Worm (Caenorhabditis elegans) whole organism, L4 larva: ENCODE data around the gene srx-4.

Experiments
- D1046.2 ChIP-seq: fragments of 200-800 bp; sonication (Bioruptor generic); IDR thresholded peaks from 2 replicates; pipeline ENCODE4 v1.3.6; 2022; ENCODE audit warnings: missing genetic modification characterization, missing compliant biosample characterization
- F26F4.8 ChIP-seq: fragments of 200-800 bp; sonication (Bioruptor generic); conservative IDR thresholded peaks from 2 replicates; pipeline ENCODE4 v1.3.6; 2022; ENCODE audit warnings: missing genetic modification characterization, missing compliant biosample characterization
- F44E2.7 ChIP-seq: fragments of 200-800 bp; sonication (Bioruptor generic); IDR thresholded peaks from 2 replicates; pipeline ENCODE4 v2.1.2; 2022; ENCODE audit warnings: missing genetic modification characterization, missing compliant biosample characterization
- F49E8.2 ChIP-seq: sonication (generic microtip); optimal IDR thresholded peaks from 2 replicates; lab custom pipeline; 2016; ENCODE audit warnings: missing compliant biosample characterization, mild to moderate bottlenecking, missing genetic modification characterization, borderline replicate concordance
- T20F7.1 ChIP-seq: fragments of 200-800 bp; sonication (Bioruptor generic); optimal IDR thresholded peaks from 2 replicates; lab custom pipeline; 2018; ENCODE audit warnings: mild to moderate bottlenecking, missing genetic modification characterization, missing compliant biosample characterization
- Y105C5A.15 ChIP-seq: fragments of 200-800 bp; sonication (Bioruptor generic); IDR thresholded peaks from 2 replicates; pipeline ENCODE4 v1.3.6; 2022; ENCODE audit warnings: missing genetic modification characterization, missing compliant biosample characterization
- Y5F2A.4 ChIP-seq: fragments of 200-800 bp; sonication (Bioruptor generic); optimal IDR thresholded peaks from 2 replicates; lab custom pipeline; 2018; ENCODE audit warnings: mild to moderate bottlenecking, missing genetic modification characterization, missing compliant biosample characterization
- arid-1 ChIP-seq: fragments of 200-800 bp; sonication (Bioruptor generic); conservative IDR thresholded peaks from 2 replicates; pipeline ENCODE4 v1.3.6; 2022; ENCODE audit warnings: missing genetic modification reagents, missing genetic modification characterization, missing compliant biosample characterization
- attf-4 ChIP-seq: sonication (generic microtip); optimal IDR thresholded peaks from 3 replicates; lab custom pipeline; 2017; ENCODE audit warnings: missing biosample characterization, missing genetic modification characterization
- ceh-20 ChIP-seq: fragments of 200-800 bp; sonication (Bioruptor generic); IDR thresholded peaks from 2 replicates; pipeline ENCODE4 v1.3.6; 2022; ENCODE audit warnings: missing genetic modification reagents, missing genetic modification characterization, missing compliant biosample characterization
- ceh-32 ChIP-seq: sonication (generic microtip); optimal IDR thresholded peaks from 2 replicates; lab custom pipeline; 2016; ENCODE audit warnings: mild to moderate bottlenecking, missing genetic modification characterization, missing compliant biosample characterization; ENCODE audit not compliant: poor library complexity
- ceh-62 ChIP-seq: sonication (generic microtip); optimal IDR thresholded peaks from 2 replicates; lab custom pipeline; 2017; ENCODE audit warnings: missing biosample characterization, missing genetic modification characterization
- cey-2 ChIP-seq: sonication (generic microtip); optimal IDR thresholded peaks from 3 replicates; lab custom pipeline; 2017; ENCODE audit warnings: missing genetic modification characterization, mild to moderate bottlenecking, missing compliant biosample characterization, antibody characterized with exemption, borderline replicate concordance; ENCODE audit not compliant: insufficient read depth
- daf-12 ChIP-seq: fragments of 150-350 bp; optimal IDR thresholded peaks from 2 replicates; lab custom pipeline; 2014; ENCODE audit warnings: missing biosample characterization, missing genetic modification reagents, missing genetic modification characterization
- daf-16 ChIP-seq, 3 experiments: sonication (generic microtip); optimal IDR thresholded peaks; 2 replicates each; lab custom pipeline; 2016 to 2017; ENCODE audit warnings: missing genetic modification characterization in 3 of 3, missing genetic modification reagents in 3 of 3, mild to moderate bottlenecking in 2 of 3, missing compliant biosample characterization in 2 of 3, missing biosample characterization in 1 of 3, moderate library complexity in 1 of 3
- daf-19 ChIP-seq: fragments of 200-800 bp; sonication (Bioruptor generic); conservative IDR thresholded peaks from 2 replicates; pipeline ENCODE4 v1.3.6; 2022; ENCODE audit warnings: missing genetic modification characterization, missing compliant biosample characterization
- dmd-9 ChIP-seq: fragments of 200-800 bp; sonication (Bioruptor generic); IDR thresholded peaks from 2 replicates; pipeline ENCODE4 v1.3.6; 2022; ENCODE audit warnings: missing genetic modification reagents, missing genetic modification characterization, missing compliant biosample characterization
- dpl-1 ChIP-seq: fragments of 150-350 bp; optimal IDR thresholded peaks from 2 replicates; lab custom pipeline; 2014; ENCODE audit warnings: missing biosample characterization, missing genetic modification reagents, missing genetic modification characterization
- dve-1 ChIP-seq: sonication (generic microtip); optimal IDR thresholded peaks from 2 replicates; lab custom pipeline; 2017; ENCODE audit warnings: antibody characterized with exemption, mild to moderate bottlenecking, missing genetic modification characterization, missing compliant biosample characterization; ENCODE audit not compliant: insufficient read depth
- egl-43 ChIP-seq: fragments of 200-800 bp; sonication (Bioruptor generic); IDR thresholded peaks from 2 replicates; pipeline ENCODE4 v1.3.6; 2022; ENCODE audit warnings: missing genetic modification reagents, missing genetic modification characterization, missing compliant biosample characterization
- fos-1 ChIP-seq: fragments of 150-350 bp; optimal IDR thresholded peaks from 2 replicates; lab custom pipeline; 2014; ENCODE audit warnings: missing biosample characterization, missing genetic modification characterization
- gei-8 ChIP-seq: fragments of 200-800 bp; sonication (Bioruptor generic); optimal IDR thresholded peaks from 2 replicates; lab custom pipeline; 2018; ENCODE audit warnings: mild to moderate bottlenecking, missing genetic modification characterization, missing compliant biosample characterization
- hif-1 ChIP-seq, 2 experiments: sonication (generic microtip); optimal IDR thresholded peaks; 2 replicates each; lab custom pipeline; 2016 to 2017; ENCODE audit warnings: missing compliant biosample characterization in 2 of 2, missing genetic modification characterization in 2 of 2, missing genetic modification reagents in 2 of 2, missing genotype in 2 of 2, mild to moderate bottlenecking in 1 of 2
- lim-7 ChIP-seq: fragments of 200-800 bp; sonication (Bioruptor generic); IDR thresholded peaks from 2 replicates; pipeline ENCODE4 v1.3.6; 2022; ENCODE audit warnings: missing genetic modification characterization, missing compliant biosample characterization
- lin-13 ChIP-seq: fragments of 150-350 bp; optimal IDR thresholded peaks from 2 replicates; lab custom pipeline; 2014; ENCODE audit warnings: missing biosample characterization, missing genetic modification reagents, missing genetic modification characterization
- lin-15B ChIP-seq: fragments of 150-350 bp; sonication (generic microtip); optimal IDR thresholded peaks from 3 replicates; lab custom pipeline; 2014; ENCODE audit warnings: missing biosample characterization, missing genetic modification characterization
- lsy-2 ChIP-seq, 2 experiments: fragments of 150-350 bp in 1 of 2; sonication (generic microtip) in 1 of 2; optimal IDR thresholded peaks; 2 replicates each; lab custom pipeline; 2014 to 2017; ENCODE audit warnings: missing biosample characterization in 2 of 2, missing genetic modification characterization in 2 of 2
- madf-5 ChIP-seq, 2 experiments: fragments of 200-800 bp; sonication (Bioruptor generic); IDR thresholded peaks; 2 replicates each; pipeline ENCODE4 v1.3.6; 2022; ENCODE audit warnings: missing compliant biosample characterization in 2 of 2, missing genetic modification characterization in 2 of 2
- mdt-29 ChIP-seq: fragments of 200-800 bp; sonication (Bioruptor generic); IDR thresholded peaks from 2 replicates; pipeline ENCODE4 v1.3.6; 2022; ENCODE audit warnings: missing genetic modification reagents, missing genetic modification characterization, missing compliant biosample characterization
- mes-2 ChIP-seq: sonication (generic microtip); optimal IDR thresholded peaks from 2 replicates; lab custom pipeline; 2016; ENCODE audit warnings: missing genotype, mild to moderate bottlenecking, missing genetic modification characterization, missing compliant biosample characterization; ENCODE audit not compliant: poor library complexity, severe bottlenecking
- nhr-102 ChIP-seq: sonication (generic microtip); optimal IDR thresholded peaks from 2 replicates; lab custom pipeline; 2016; ENCODE audit warnings: mild to moderate bottlenecking, missing genetic modification characterization, moderate library complexity, missing compliant biosample characterization
- nhr-25 ChIP-seq: sonication (generic microtip); optimal IDR thresholded peaks from 2 replicates; lab custom pipeline; 2017; ENCODE audit warnings: missing genetic modification characterization, mild to moderate bottlenecking, missing compliant biosample characterization, antibody characterized with exemption, moderate library complexity, borderline replicate concordance; ENCODE audit not compliant: insufficient read depth
- nhr-28 ChIP-seq: fragments of 150-350 bp; optimal IDR thresholded peaks from 2 replicates; lab custom pipeline; 2014; ENCODE audit warnings: missing biosample characterization, missing genetic modification characterization
- nhr-41 ChIP-seq: fragments of 200-800 bp; sonication (Bioruptor generic); IDR thresholded peaks from 2 replicates; pipeline ENCODE4 v1.3.6; 2022; ENCODE audit warnings: missing genetic modification reagents, missing genetic modification characterization, missing compliant biosample characterization
- nhr-48 ChIP-seq: sonication (generic microtip); optimal IDR thresholded peaks from 2 replicates; lab custom pipeline; 2016; ENCODE audit warnings: mild to moderate bottlenecking, missing genetic modification characterization, missing compliant biosample characterization
- nhr-76 ChIP-seq: fragments of 150-350 bp; optimal IDR thresholded peaks from 2 replicates; lab custom pipeline; 2014; ENCODE audit warnings: missing biosample characterization, missing genetic modification characterization
- nhr-77 ChIP-seq: fragments of 150-350 bp; optimal IDR thresholded peaks from 2 replicates; lab custom pipeline; 2014; ENCODE audit warnings: missing biosample characterization, missing genetic modification characterization
- pha-4 ChIP-seq, 2 experiments: fragments of 150-350 bp in 1 of 2; fragments of 200-800 bp in 1 of 2; sonication (Bioruptor generic) in 1 of 2; IDR thresholded peaks in 1 of 2; optimal IDR thresholded peaks in 1 of 2; 2 replicates each; pipeline versions ENCODE4 v1.3.6 to Lab custom; 2014 to 2022; ENCODE audit warnings: missing genetic modification characterization in 2 of 2, missing genetic modification reagents in 2 of 2, missing biosample characterization in 1 of 2, missing compliant biosample characterization in 1 of 2
- rbr-2 ChIP-seq: sonication (generic microtip); optimal IDR thresholded peaks from 2 replicates; lab custom pipeline; 2016; ENCODE audit warnings: missing genotype, missing genetic modification characterization, missing compliant biosample characterization
- saeg-2 ChIP-seq: fragments of 200-800 bp; sonication (Bioruptor generic); IDR thresholded peaks from 2 replicates; pipeline ENCODE4 v1.3.6; 2022; ENCODE audit warnings: missing genetic modification reagents, missing genetic modification characterization, missing compliant biosample characterization
- snpc-4 ChIP-seq: fragments of 150-350 bp; optimal IDR thresholded peaks from 2 replicates; lab custom pipeline; 2014; ENCODE audit warnings: missing biosample characterization, missing genetic modification characterization
- spr-1 ChIP-seq: sonication (generic microtip); optimal IDR thresholded peaks from 2 replicates; lab custom pipeline; 2016; ENCODE audit warnings: mild to moderate bottlenecking, missing genetic modification characterization, missing compliant biosample characterization
- tra-1 ChIP-seq: fragments of 200-800 bp; sonication (Bioruptor generic); IDR thresholded peaks from 2 replicates; pipeline ENCODE4 v1.3.6; 2022; ENCODE audit warnings: missing genetic modification reagents, missing genetic modification characterization, missing compliant biosample characterization
- unc-39 ChIP-seq: sonication (generic microtip); optimal IDR thresholded peaks from 2 replicates; lab custom pipeline; 2017; ENCODE audit warnings: missing biosample characterization, missing genetic modification characterization
- unc-62 ChIP-seq, 3 experiments: fragments of 150-350 bp in 1 of 3; sonication (generic microtip); optimal IDR thresholded peaks in 2 of 3; peaks in 1 of 3; 1 replicate in 1 of 3; 2 replicates in 2 of 3; lab custom pipeline; 2014 to 2017; ENCODE audit warnings: missing biosample characterization in 3 of 3, missing genetic modification characterization in 3 of 3, missing genetic modification reagents in 3 of 3, missing genotype in 1 of 3
- vab-7 ChIP-seq: fragments of 200-800 bp; sonication (Bioruptor generic); IDR thresholded peaks from 2 replicates; pipeline ENCODE4 v1.3.6; 2022; ENCODE audit warnings: missing genetic modification reagents, missing genetic modification characterization, missing compliant biosample characterization
- zag-1 ChIP-seq: fragments of 150-350 bp; optimal IDR thresholded peaks from 2 replicates; lab custom pipeline; 2014; ENCODE audit warnings: missing biosample characterization, missing genetic modification characterization
- zfp-3 ChIP-seq: fragments of 200-800 bp; sonication (Bioruptor generic); conservative IDR thresholded peaks from 2 replicates; pipeline ENCODE4 v1.3.6; 2022; ENCODE audit warnings: missing genetic modification reagents, missing genetic modification characterization, missing compliant biosample characterization

The srx-4 gene

DNA sequence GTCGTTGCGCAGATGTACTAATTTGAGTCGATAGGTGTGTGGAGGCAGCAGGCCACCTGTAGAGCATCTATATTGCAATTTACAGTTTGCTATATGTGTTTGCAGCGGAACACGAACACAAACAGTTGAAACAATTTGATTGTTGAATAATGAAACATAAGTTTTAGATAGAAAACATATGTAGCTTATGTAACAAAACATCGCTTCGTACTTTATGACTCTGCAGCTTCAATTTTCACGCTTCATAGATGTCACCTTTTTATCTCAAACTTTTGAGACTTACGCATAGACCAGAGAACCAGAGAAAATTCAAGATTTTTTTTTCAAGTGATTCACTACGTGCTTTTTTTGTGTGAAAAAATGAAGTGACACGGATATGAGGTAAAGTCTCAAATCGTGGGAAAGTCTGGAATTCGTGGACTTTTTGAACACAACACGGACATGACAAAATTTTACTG is 31.4 kb upstream of the srx-4 start, which contains the start of gene fbxb-72 (continued):
- TF ChIP-seq tra-1 (GFP tag; lab: Robert Waterston, UW) (no peak; the same call in 1 of the 2 replicates), F26F4.8 (GFP tag; lab: Robert Waterston, UW) (no peak), ceh-32 (tag; lab: Kevin White, UChicago) (no peak), nhr-28 (tag; lab: Kevin White, UChicago) (peak; percentile 45), gei-8 (GFP tag; lab: Kevin White, UChicago) (peak; percentile 13), pha-4 (GFP tag; IDR thresholded peaks at IDR 0.05; lab: Robert Waterston, UW) (peak; percentile 67; the same call in 1 of the 2 replicates), pha-4 (tag; optimal IDR thresholded peaks at IDR 0.05; lab: Kevin White, UChicago) (no peak), spr-1 (tag; lab: Kevin White, UChicago) (peak; percentile 92), vab-7 (no peak), unc-62 (GFP tag; optimal IDR thresholded peaks at IDR 0.05 in 1 of 2; lab: Kevin White, UChicago) (peak in 1 of 2 experiments; percentile 80), unc-62 (tag; optimal IDR thresholded peaks at IDR 0.05; lab: Kevin White, UChicago) (no peak), saeg-2 (GFP tag; lab: Robert Waterston, UW) (peak; percentile 74), madf-5 (GFP tag; IDR thresholded peaks at IDR 0.05; lab: Robert Waterston, UW) (no peak), egl-43 (no peak), mes-2 (tag; lab: Kevin White, UChicago) (peak; percentile 86), ceh-20 (GFP tag; lab: Robert Waterston, UW) (peak; percentile 59), nhr-77 (peak; percentile 93), F49E8.2 (tag; lab: Kevin White, UChicago) (no peak), attf-4 (tag; lab: Kevin White, UChicago) (no peak), hif-1 (tag; optimal IDR thresholded peaks at IDR 0.05; lab: Kevin White, UChicago) (peak; percentile 59 to 65), daf-12 (tag; lab: Kevin White, UChicago) (no peak), snpc-4 (no peak), daf-16 (GFP tag; optimal IDR thresholded peaks at IDR 0.05; lab: Kevin White, UChicago) (peak; percentile 41 to 93), daf-16 (tag; optimal IDR thresholded peaks at IDR 0.05; lab: Kevin White, UChicago) (peak; percentile 89), nhr-48 (tag; lab: Kevin White, UChicago) (peak; percentile 68), nhr-41 (GFP tag; lab: Robert Waterston, UW) (0 out of 2 replicates have a peak, but pooled peaks have one; percentile 7), ceh-62 (tag; lab: Kevin White, UChicago) (no peak), zag-1 (no peak), nhr-76 (tag; lab: Kevin White, UChicago) (no peak), dpl-1 (GFP tag; lab: Kevin White, UChicago) (peak; percentile 31), nhr-25 (tag; lab: Kevin White, UChicago) (no peak), daf-19 (GFP tag; lab: Robert Waterston, UW) (no peak), nhr-102 (tag; lab: Kevin White, UChicago) (peak; percentile 95), unc-39 (tag; lab: Kevin White, UChicago) (no peak), mdt-29 (GFP tag; lab: Robert Waterston, UW) (peak; percentile 32; the same call in 1 of the 2 replicates), lim-7 (GFP tag; lab: Robert Waterston, UW) (0 out of 2 replicates have a peak, but pooled peaks have one; percentile 19), F44E2.7 (GFP tag; lab: Robert Waterston, UW) (no peak), cey-2 (tag; lab: Kevin White, UChicago) (no peak), D1046.2 (no peak), zfp-3 (GFP tag; lab: Robert Waterston, UW) (peak; percentile 97), lsy-2 (tag; optimal IDR thresholded peaks at IDR 0.05; lab: Kevin White, UChicago) (peak; percentile 76 to 84), lin-13 (GFP tag; lab: Kevin White, UChicago) (peak; percentile 14), rbr-2 (tag; lab: Kevin White, UChicago) (peak; percentile 34), fos-1 (no peak), Y105C5A.15 (GFP tag; lab: Robert Waterston, UW) (peak; percentile 8; the same call in 1 of the 2 replicates), T20F7.1 (GFP tag; lab: Kevin White, UChicago) (peak; percentile 70), dmd-9 (no peak; the same call in 1 of the 2 replicates), dve-1 (tag; lab: Kevin White, UChicago) (peak; percentile 90), Y5F2A.4 (GFP tag; lab: Kevin White, UChicago) (peak; percentile 33), arid-1 (peak; percentile 82), lin-15B (tag; lab: Kevin White, UChicago) (no peak)
